Fruit fly (Drosophila melanogaster) whole organism, prepupa: ENCODE results near the gene CG42747.

Source experiments
- Blimp-1 ChIP-seq: fragments of 200-800 bp; sonication (Bioruptor generic); optimal IDR thresholded peaks from 3 replicates; lab custom pipeline; 2017; ENCODE audit warnings: missing biosample characterization, missing genetic modification characterization, mild to moderate bottlenecking, moderate library complexity, missing genetic modification reagents
- CG10631 ChIP-seq: fragments of 200-800 bp; sonication (Bioruptor generic); optimal IDR thresholded peaks from 2 replicates; lab custom pipeline; 2016; ENCODE audit warnings: missing biosample characterization, missing genetic modification characterization
- CG10669 ChIP-seq: fragments of 200-800 bp; sonication (Bioruptor generic); optimal IDR thresholded peaks from 3 replicates; lab custom pipeline; 2018; ENCODE audit warnings: missing biosample characterization, mild to moderate bottlenecking, missing genetic modification characterization, moderate library complexity
- CG11762 ChIP-seq: fragments of 200-800 bp; sonication (Bioruptor generic); optimal IDR thresholded peaks from 3 replicates; lab custom pipeline; 2016; ENCODE audit warnings: missing biosample characterization, missing genetic modification characterization; ENCODE audit not compliant: insufficient read depth
- CG15336 ChIP-seq: fragments of 200-800 bp; sonication (Bioruptor generic); IDR thresholded peaks from 2 replicates; pipeline ENCODE4 v1.3.6; 2022; ENCODE audit warnings: missing biosample characterization, missing genetic modification characterization
- CG1621 ChIP-seq: fragments of 200-800 bp; sonication (Bioruptor generic); optimal IDR thresholded peaks from 3 replicates; lab custom pipeline; 2018; ENCODE audit warnings: missing biosample characterization, mild to moderate bottlenecking, missing genetic modification characterization
- CG16779 ChIP-seq: fragments of 200-800 bp; sonication (Bioruptor generic); optimal IDR thresholded peaks from 3 replicates; lab custom pipeline; 2017; ENCODE audit warnings: missing biosample characterization, mild to moderate bottlenecking, missing genetic modification characterization
- CG3032 ChIP-seq: fragments of 200-800 bp; optimal IDR thresholded peaks from 2 replicates; lab custom pipeline; 2019; ENCODE audit warnings: missing biosample characterization, mild to moderate bottlenecking, missing genetic modification characterization, moderate library complexity
- CG32006 ChIP-seq: fragments of 200-800 bp; sonication (Bioruptor generic); optimal IDR thresholded peaks from 3 replicates; lab custom pipeline; 2017; ENCODE audit warnings: missing biosample characterization, mild to moderate bottlenecking, missing genetic modification characterization
- CG4318 ChIP-seq: fragments of 200-800 bp; sonication (Bioruptor generic); optimal IDR thresholded peaks from 3 replicates; lab custom pipeline; 2017; ENCODE audit warnings: missing biosample characterization, mild to moderate bottlenecking, missing genetic modification characterization
- CG6163 ChIP-seq: fragments of 200-800 bp; sonication (Bioruptor generic); IDR thresholded peaks from 3 replicates; pipeline ENCODE4 v1.3.6; 2022; ENCODE audit warnings: missing biosample characterization, missing genetic modification characterization
- CG6276 ChIP-seq: fragments of 200-800 bp; sonication (Bioruptor generic); optimal IDR thresholded peaks from 2 replicates; lab custom pipeline; 2017; ENCODE audit warnings: missing biosample characterization, mild to moderate bottlenecking, missing genetic modification characterization
- CG6792 ChIP-seq: fragments of 200-800 bp; sonication (Bioruptor generic); optimal IDR thresholded peaks from 3 replicates; lab custom pipeline; 2016; ENCODE audit warnings: missing biosample characterization, missing genetic modification characterization
- CG6854 ChIP-seq: fragments of 200-800 bp; sonication (Bioruptor generic); optimal IDR thresholded peaks from 2 replicates; lab custom pipeline; 2017; ENCODE audit warnings: missing biosample characterization, mild to moderate bottlenecking, missing genetic modification characterization
- CG7368 ChIP-seq: fragments of 200-800 bp; sonication (Bioruptor generic); optimal IDR thresholded peaks from 3 replicates; lab custom pipeline; 2016; ENCODE audit warnings: missing biosample characterization, missing genetic modification characterization
- CG8119 ChIP-seq: fragments of 200-800 bp; sonication (Bioruptor generic); IDR thresholded peaks from 3 replicates; pipeline ENCODE4 v1.3.6; 2022; ENCODE audit warnings: missing biosample characterization, missing genetic modification characterization
- Eip78C ChIP-seq: fragments of 200-800 bp; sonication (Bioruptor generic); peaks from one replicate; lab custom pipeline; 2016; ENCODE audit warnings: missing biosample characterization, missing genetic modification characterization
- Ets21C ChIP-seq: fragments of 200-800 bp; sonication (Bioruptor generic); optimal IDR thresholded peaks from 3 replicates; lab custom pipeline; 2016; ENCODE audit warnings: missing biosample characterization, missing genetic modification characterization
- Gug ChIP-seq: fragments of 200-800 bp; sonication (Bioruptor generic); IDR thresholded peaks from 2 replicates; pipeline ENCODE4 v1.3.6; 2022; ENCODE audit warnings: missing biosample characterization, missing genetic modification characterization
- Hr38 ChIP-seq: sonication (Bioruptor generic); optimal IDR thresholded peaks from 2 replicates; lab custom pipeline; 2016; ENCODE audit warnings: missing biosample characterization, missing genetic modification characterization
- Hr39 ChIP-seq: fragments of 200-800 bp; sonication (Bioruptor generic); optimal IDR thresholded peaks from 2 replicates; lab custom pipeline; 2016; ENCODE audit warnings: missing biosample characterization, missing genetic modification characterization
- Hr4 ChIP-seq: fragments of 200-800 bp; sonication (Bioruptor generic); optimal IDR thresholded peaks from 3 replicates; lab custom pipeline; 2016; ENCODE audit warnings: missing biosample characterization, missing genetic modification characterization
- Lpt ChIP-seq: fragments of 200-800 bp; sonication (Bioruptor generic); optimal IDR thresholded peaks from 3 replicates; lab custom pipeline; 2016; ENCODE audit warnings: missing biosample characterization, missing genetic modification characterization
- Smox ChIP-seq: fragments of 200-800 bp; sonication (Bioruptor generic); optimal IDR thresholded peaks from 3 replicates; lab custom pipeline; 2016; ENCODE audit warnings: missing biosample characterization, missing genetic modification characterization
- Sox15 ChIP-seq: fragments of 200-800 bp; sonication (Bioruptor generic); optimal IDR thresholded peaks from 3 replicates; lab custom pipeline; 2016; ENCODE audit warnings: missing biosample characterization, missing genetic modification characterization
- achi ChIP-seq: fragments of 200-800 bp; sonication (Bioruptor generic); optimal IDR thresholded peaks from 3 replicates; lab custom pipeline; 2016; ENCODE audit warnings: missing biosample characterization, missing genetic modification characterization
- dsx ChIP-seq: fragments of 200-800 bp; optimal IDR thresholded peaks from 3 replicates; lab custom pipeline; 2019; ENCODE audit warnings: missing biosample characterization, mild to moderate bottlenecking, missing genetic modification characterization, moderate library complexity; ENCODE audit not compliant: poor library complexity, severe bottlenecking
- eg ChIP-seq: fragments of 200-800 bp; sonication (Bioruptor generic); IDR thresholded peaks from 3 replicates; pipeline ENCODE4 v1.3.6; 2022; ENCODE audit warnings: missing biosample characterization, missing genetic modification characterization
- fd59A ChIP-seq: fragments of 200-800 bp; sonication (Bioruptor generic); optimal IDR thresholded peaks from 2 replicates; lab custom pipeline; 2017; ENCODE audit warnings: missing biosample characterization, mild to moderate bottlenecking, missing genetic modification characterization, missing genetic modification reagents
- fd85E ChIP-seq: fragments of 200-800 bp; sonication (Bioruptor generic); optimal IDR thresholded peaks from 3 replicates; lab custom pipeline; 2016; ENCODE audit warnings: missing biosample characterization, missing genetic modification characterization
- lz ChIP-seq: fragments of 200-800 bp; sonication (Bioruptor generic); optimal IDR thresholded peaks from 3 replicates; lab custom pipeline; 2016; ENCODE audit warnings: missing biosample characterization, missing genetic modification characterization
- pdm3 ChIP-seq: fragments of 200-800 bp; sonication (Bioruptor generic); optimal IDR thresholded peaks from 3 replicates; lab custom pipeline; 2016; ENCODE audit warnings: missing biosample characterization, missing genetic modification characterization
- salr ChIP-seq, 2 experiments: fragments of 200-800 bp; sonication (Bioruptor generic); optimal IDR thresholded peaks; 3 replicates each; lab custom pipeline; 2016 to 2018; ENCODE audit warnings: missing biosample characterization in 2 of 2, missing genetic modification characterization in 2 of 2, mild to moderate bottlenecking in 1 of 2
- spab ChIP-seq: fragments of 200-800 bp; sonication (Bioruptor generic); optimal IDR thresholded peaks from 2 replicates; lab custom pipeline; 2017; ENCODE audit warnings: missing biosample characterization, mild to moderate bottlenecking, missing genetic modification characterization, missing genetic modification reagents
- ss ChIP-seq, 2 experiments: fragments of 200-800 bp; sonication (Bioruptor generic); optimal IDR thresholded peaks; 2 replicates in 1 of 2; 3 replicates in 1 of 2; lab custom pipeline; 2017 to 2018; ENCODE audit warnings: mild to moderate bottlenecking in 2 of 2, missing biosample characterization in 2 of 2, missing genetic modification characterization in 2 of 2, moderate library complexity in 1 of 2
- svp ChIP-seq: fragments of 200-800 bp; sonication (Bioruptor generic); peaks from one replicate; lab custom pipeline; 2016; ENCODE audit warnings: missing biosample characterization, missing genetic modification characterization
- vri ChIP-seq: fragments of 200-800 bp; sonication (Bioruptor generic); optimal IDR thresholded peaks from 3 replicates; lab custom pipeline; 2016; ENCODE audit warnings: missing biosample characterization, mild to moderate bottlenecking, missing genetic modification characterization

The CG42747 gene

DNA sequence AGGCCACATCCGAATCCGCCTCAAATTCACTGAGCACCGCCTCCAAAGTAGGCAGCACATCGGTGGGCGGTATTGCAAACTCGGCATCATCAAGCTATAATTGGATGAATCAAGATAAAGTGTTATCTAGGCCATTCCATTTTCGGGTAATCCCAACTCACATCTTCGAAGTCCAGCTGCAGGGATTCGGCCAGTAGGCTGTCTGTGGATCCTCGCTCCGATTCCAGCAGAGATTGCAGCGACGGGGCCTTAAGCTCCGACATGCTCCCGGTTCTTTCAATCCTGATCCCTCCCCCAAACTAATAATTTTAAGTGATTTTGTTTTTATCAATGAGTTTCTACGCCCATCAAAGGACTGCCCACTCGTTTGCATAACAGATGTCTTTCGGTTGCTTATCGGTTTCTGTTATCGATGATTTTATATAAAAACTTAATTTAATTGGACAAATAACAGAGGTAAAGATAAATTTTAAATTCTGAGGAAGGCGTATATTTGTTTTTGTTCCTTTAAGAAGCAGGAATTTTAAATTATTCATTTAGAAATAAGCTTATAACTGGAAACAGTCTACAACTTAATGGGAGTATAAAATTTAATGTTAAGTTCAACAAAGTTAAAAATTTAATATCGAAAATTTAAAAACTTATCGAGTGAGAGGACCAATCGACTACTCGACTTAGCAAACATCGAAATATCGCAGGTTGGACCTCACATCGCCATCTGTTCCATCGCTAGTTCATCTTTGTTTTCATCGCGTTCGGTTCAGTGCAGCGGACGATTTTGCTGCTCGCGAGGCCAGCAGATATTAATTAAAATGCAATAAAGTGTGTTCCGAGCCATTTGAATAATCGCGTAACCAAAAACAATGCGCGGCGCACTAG lies 94.8 kb downstream of the CG42747 start, which contains the start of the genes Vps8 and sfl (continued):
- TF ChIP-seq dsx (no peak), CG11762 (no peak), vri (GFP tag; lab: Kevin White, UChicago) (no peak), Hr39 (GFP tag; lab: Kevin White, UChicago) (peak; percentile 13), CG8119 (GFP tag; lab: Robert Waterston, UW) (no peak), CG16779 (tag; lab: Kevin White, UChicago) (no peak), ss (GFP tag; optimal IDR thresholded peaks at IDR 0.05; lab: Kevin White, UChicago) (no peak), CG6792 (GFP tag; lab: Kevin White, UChicago) (no peak), fd59A (GFP tag; lab: Kevin White, UChicago) (no peak), CG7368 (no peak), Ets21C (GFP tag; lab: Kevin White, UChicago) (peak; percentile 4), CG10631 (no peak), Gug (no peak), achi (GFP tag; lab: Kevin White, UChicago) (peak; percentile 13), spab (GFP tag; lab: Kevin White, UChicago) (no peak), CG6163 (GFP tag; lab: Robert Waterston, UW) (no peak), lz (peak; percentile 7), CG15336 (no peak), pdm3 (GFP tag; lab: Kevin White, UChicago) (peak; percentile 17), Hr38 (GFP tag; lab: Kevin White, UChicago) (no peak), Sox15 (no peak), CG3032 (tag; lab: Kevin White, UChicago) (peak; percentile 11), CG32006 (GFP tag; lab: Kevin White, UChicago) (peak; percentile 6)

DNA sequence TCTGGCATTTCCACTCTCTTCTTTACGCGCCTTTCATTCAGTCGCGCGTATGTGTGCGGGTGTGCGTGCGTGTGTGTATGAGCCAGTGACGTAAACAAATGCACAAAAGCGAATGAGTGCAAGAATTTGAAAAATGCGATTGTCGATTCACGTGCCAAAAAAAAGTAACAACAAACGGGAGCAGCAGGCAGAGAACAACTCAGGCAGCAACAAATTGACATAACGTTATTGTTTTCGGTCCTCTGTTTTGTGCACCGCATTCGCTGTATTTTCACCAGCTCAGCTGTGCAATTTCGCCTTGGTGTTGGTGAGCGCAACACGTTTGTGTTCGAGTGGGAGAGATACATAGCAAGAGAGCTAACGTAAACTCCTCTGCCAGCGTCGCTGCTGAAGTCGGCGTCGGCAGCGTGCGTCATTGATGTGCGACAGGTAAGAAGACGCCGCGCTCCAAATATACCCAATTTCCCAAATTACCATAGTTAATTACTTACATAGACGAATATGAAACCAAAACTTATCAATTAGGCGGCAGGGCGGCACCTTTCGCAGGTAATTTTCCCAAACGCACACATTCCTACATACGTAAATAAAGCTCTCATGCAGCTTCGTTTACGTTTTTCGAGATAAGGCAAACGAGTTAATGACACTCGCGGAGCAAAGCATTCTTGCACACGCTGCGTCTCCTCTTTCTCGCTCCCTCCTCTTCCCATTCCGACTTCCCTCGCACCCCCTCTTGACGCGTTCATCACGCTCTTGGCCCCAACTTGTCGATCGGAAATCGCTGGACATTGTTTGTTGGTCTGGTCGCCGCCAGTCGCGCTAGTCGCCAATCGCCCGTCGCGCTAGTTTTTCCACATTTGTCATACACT lies 95.9 kb downstream of the CG42747 start:
- TF ChIP-seq Eip78C (GFP tag; lab: Kevin White, UChicago), result peak; percentile 32
- peak; percentile 13 for TF ChIP-seq Lpt (GFP tag; lab: Kevin White, UChicago)
- no peak for TF ChIP-seq CG10669
- TF ChIP-seq salr (GFP tag; optimal IDR thresholded peaks at IDR 0.05; lab: Kevin White, UChicago), result no peak
- peak in 1 of 2 experiments; percentile 19 for TF ChIP-seq ss (GFP tag; optimal IDR thresholded peaks at IDR 0.05; lab: Kevin White, UChicago)
- no peak for TF ChIP-seq CG15336
- no peak for TF ChIP-seq CG7368
- TF ChIP-seq CG6163 (GFP tag; lab: Robert Waterston, UW), result peak; percentile 43; the same call in 1 of the 3 replicates
- TF ChIP-seq svp, result peak; percentile 68
- peak; percentile 7 for TF ChIP-seq CG16779 (tag; lab: Kevin White, UChicago)
- peak; percentile 57 for TF ChIP-seq vri (GFP tag; lab: Kevin White, UChicago)
- peak; percentile 36 for TF ChIP-seq CG6854 (GFP tag; lab: Kevin White, UChicago)

DNA sequence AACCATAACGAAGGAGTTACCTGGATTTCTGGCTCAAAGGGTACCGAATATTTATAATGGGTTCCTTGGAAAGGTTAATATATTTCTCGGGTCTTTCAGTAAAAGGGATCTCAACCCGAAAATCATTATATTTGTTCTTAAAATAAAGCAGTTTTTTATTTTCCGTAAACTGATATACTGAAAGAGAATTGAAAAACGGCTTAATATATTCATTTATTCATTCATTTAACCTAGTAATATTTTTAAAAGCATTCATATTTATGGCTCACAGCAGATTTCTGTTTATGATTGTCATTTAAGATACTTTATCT lies 96.5 kb downstream of the CG42747 start:
- no peak for TF ChIP-seq fd85E (GFP tag; lab: Kevin White, UChicago)
- peak; percentile 62; the same call in 2 of the 3 replicates for TF ChIP-seq eg (GFP tag; lab: Robert Waterston, UW)
- TF ChIP-seq pdm3 (GFP tag; lab: Kevin White, UChicago), result peak; percentile 11
- peak; percentile 36; the same call in 1 of the 2 replicates for TF ChIP-seq Gug
- peak; percentile 19 for TF ChIP-seq Eip78C (GFP tag; lab: Kevin White, UChicago)
- TF ChIP-seq achi (GFP tag; lab: Kevin White, UChicago), result no peak
- TF ChIP-seq Blimp-1, result no peak
- TF ChIP-seq CG1621 (tag; lab: Kevin White, UChicago), result no peak
- peak; percentile 3 for TF ChIP-seq CG10631
- peak; percentile 67 for TF ChIP-seq CG32006 (GFP tag; lab: Kevin White, UChicago)
- TF ChIP-seq CG4318, result peak; percentile 17
- peak; percentile 52; the same call in 1 of the 2 replicates for TF ChIP-seq CG15336
- peak; percentile 44 for TF ChIP-seq svp
- peak; percentile 52 for TF ChIP-seq CG8119 (GFP tag; lab: Robert Waterston, UW)
- no peak for TF ChIP-seq Smox (GFP tag; lab: Kevin White, UChicago)
- peak; percentile 17 for TF ChIP-seq CG6276 (GFP tag; lab: Kevin White, UChicago)
- TF ChIP-seq Hr4 (GFP tag; lab: Kevin White, UChicago), result peak; percentile 54
